Worm (Caenorhabditis elegans) whole organism, L1 larva: Measurements from ENCODE around the gene srt-56.

Source experiments
- aha-1 ChIP-seq: fragments of 150-350 bp; optimal IDR thresholded peaks from 2 replicates; lab custom pipeline; 2014; ENCODE audit warnings: missing biosample characterization, missing genetic modification characterization
- elt-2 ChIP-seq: sonication (generic microtip); optimal IDR thresholded peaks from 2 replicates; lab custom pipeline; 2016; ENCODE audit warnings: missing genetic modification characterization, mild to moderate bottlenecking, inconsistent platforms, missing compliant biosample characterization, missing genetic modification reagents
- fkh-4 ChIP-seq: sonication (generic microtip); optimal IDR thresholded peaks from 2 replicates; lab custom pipeline; 2016; ENCODE audit warnings: missing compliant biosample characterization, missing genetic modification characterization, borderline replicate concordance
- lin-15B ChIP-seq: fragments of 150-350 bp; sonication (generic microtip); optimal IDR thresholded peaks from 3 replicates; lab custom pipeline; 2014; ENCODE audit warnings: missing biosample characterization, missing genetic modification characterization
- nhr-77 ChIP-seq: fragments of 150-350 bp; optimal IDR thresholded peaks from 2 replicates; lab custom pipeline; 2014; ENCODE audit warnings: missing biosample characterization, missing genetic modification characterization
- tbx-2 ChIP-seq: sonication (generic microtip); optimal IDR thresholded peaks from 2 replicates; lab custom pipeline; 2016; ENCODE audit warnings: missing genetic modification characterization, missing compliant biosample characterization
- unc-86 ChIP-seq: sonication (generic microtip); optimal IDR thresholded peaks from 2 replicates; lab custom pipeline; 2016; ENCODE audit warnings: missing genetic modification characterization, missing compliant biosample characterization

- TF ChIP-seq lin-15B (tag; lab: Kevin White, UChicago) (no peak), tbx-2 (tag; lab: Kevin White, UChicago) (no peak), unc-86 (no peak), fkh-4 (no peak), elt-2 (tag; lab: Kevin White, UChicago) (no peak), nhr-77 (no peak), aha-1 (tag; lab: Kevin White, UChicago) (no peak)
Observed at ce11 chrV:3146932-3147331, 25.3 kb upstream of the srt-56 start, which contains the start of gene srab-11.
